Worm (Caenorhabditis elegans) whole organism, young adult: Measurements from ENCODE around the gene rps-24.

ENCODE experiments used
- F49E8.2 ChIP-seq: sonication (generic microtip); optimal IDR thresholded peaks from 3 replicates; lab custom pipeline; 2017; ENCODE audit warnings: missing genetic modification characterization, mild to moderate bottlenecking, missing compliant biosample characterization, antibody characterized with exemption, moderate library complexity; ENCODE audit not compliant: insufficient read depth
- F57C9.4 ChIP-seq: sonication (generic microtip); optimal IDR thresholded peaks from 2 replicates; lab custom pipeline; 2017; ENCODE audit warnings: mild to moderate bottlenecking, missing genetic modification characterization, missing compliant biosample characterization
- K12H6.12 ChIP-seq: fragments of 200-800 bp; sonication (Bioruptor generic); optimal IDR thresholded peaks from 2 replicates; lab custom pipeline; 2018; ENCODE audit warnings: mild to moderate bottlenecking, missing genetic modification characterization, missing compliant biosample characterization
- T07F8.4 ChIP-seq: sonication (generic microtip); optimal IDR thresholded peaks from 2 replicates; lab custom pipeline; 2016; ENCODE audit warnings: mild to moderate bottlenecking, missing genetic modification characterization, moderate library complexity, missing compliant biosample characterization
- Y53G8AR.9 ChIP-seq: fragments of 200-800 bp; sonication (Bioruptor generic); conservative IDR thresholded peaks from 2 replicates; pipeline ENCODE4 v1.3.6; 2022; ENCODE audit warnings: missing genetic modification reagents, missing genetic modification characterization, missing compliant biosample characterization
- Y56A3A.18 ChIP-seq: fragments of 200-800 bp; sonication (Bioruptor generic); IDR thresholded peaks from 2 replicates; pipeline ENCODE4 v1.3.6; 2022; ENCODE audit warnings: missing genetic modification reagents, missing genetic modification characterization, missing compliant biosample characterization
- Y67H2A.10 ChIP-seq: fragments of 200-800 bp; sonication (Bioruptor generic); conservative IDR thresholded peaks from 2 replicates; pipeline ENCODE4 v1.3.6; 2022; ENCODE audit warnings: missing genetic modification reagents, missing genetic modification characterization, missing compliant biosample characterization
- Y79H2A.3 ChIP-seq: fragments of 200-800 bp; sonication (Bioruptor generic); conservative IDR thresholded peaks from 2 replicates; pipeline ENCODE4 v1.3.6; 2022; ENCODE audit warnings: missing genetic modification reagents, missing genetic modification characterization, missing compliant biosample characterization
- ZK185.1 ChIP-seq: sonication (generic microtip); optimal IDR thresholded peaks from 2 replicates; lab custom pipeline; 2016; ENCODE audit warnings: mild to moderate bottlenecking, missing genetic modification characterization, missing compliant biosample characterization; ENCODE audit not compliant: poor library complexity, severe bottlenecking
- attf-5 ChIP-seq: fragments of 200-800 bp; sonication (Bioruptor generic); optimal IDR thresholded peaks from 2 replicates; lab custom pipeline; 2018; ENCODE audit warnings: mild to moderate bottlenecking, missing genetic modification characterization, missing compliant biosample characterization
- bed-1 ChIP-seq: fragments of 200-800 bp; sonication (Bioruptor generic); IDR thresholded peaks from 2 replicates; pipeline ENCODE4 v1.3.6; 2022; ENCODE audit warnings: missing genetic modification reagents, missing genetic modification characterization, missing compliant biosample characterization
- bed-2 ChIP-seq: fragments of 200-800 bp; sonication (Bioruptor generic); IDR thresholded peaks from 2 replicates; pipeline ENCODE4 v1.3.6; 2022; ENCODE audit warnings: missing genetic modification reagents, missing genetic modification characterization, missing compliant biosample characterization
- cebp-2 ChIP-seq: fragments of 200-800 bp; sonication (Bioruptor generic); IDR thresholded peaks from 2 replicates; pipeline ENCODE4 v1.3.6; 2022; ENCODE audit warnings: missing genetic modification characterization, missing compliant biosample characterization
- ceh-100 ChIP-seq: fragments of 200-800 bp; sonication (Bioruptor generic); IDR thresholded peaks from 2 replicates; pipeline ENCODE4 v1.3.6; 2022; ENCODE audit warnings: missing genetic modification reagents, missing genetic modification characterization, missing compliant biosample characterization
- ceh-40 ChIP-seq: fragments of 200-800 bp; sonication (Bioruptor generic); IDR thresholded peaks from 2 replicates; pipeline ENCODE4 v1.3.6; 2022; ENCODE audit warnings: missing genetic modification characterization, missing compliant biosample characterization
- dpff-1 ChIP-seq: sonication (generic microtip); optimal IDR thresholded peaks from 2 replicates; lab custom pipeline; 2017; ENCODE audit warnings: mild to moderate bottlenecking, missing genetic modification characterization, missing compliant biosample characterization
- egl-44 ChIP-seq: fragments of 200-800 bp; sonication (Bioruptor generic); IDR thresholded peaks from 2 replicates; pipeline ENCODE4 v1.3.6; 2022; ENCODE audit warnings: missing genetic modification reagents, missing genetic modification characterization, missing compliant biosample characterization
- ekl-4 ChIP-seq: fragments of 200-800 bp; sonication (Bioruptor generic); IDR thresholded peaks from 2 replicates; pipeline ENCODE4 v1.3.6; 2022; ENCODE audit warnings: missing genetic modification reagents, missing genetic modification characterization, missing compliant biosample characterization
- him-1 ChIP-seq: sonication (generic microtip); optimal IDR thresholded peaks from 2 replicates; lab custom pipeline; 2016; ENCODE audit warnings: missing genotype, missing genetic modification reagents, missing genetic modification characterization, missing compliant biosample characterization
- hlh-12 ChIP-seq: sonication (generic microtip); optimal IDR thresholded peaks from 2 replicates; lab custom pipeline; 2016; ENCODE audit warnings: missing genetic modification characterization, missing compliant biosample characterization
- lin-40 ChIP-seq: sonication (generic microtip); optimal IDR thresholded peaks from 2 replicates; lab custom pipeline; 2016; ENCODE audit warnings: missing genetic modification characterization, mild to moderate bottlenecking, missing compliant biosample characterization, missing genotype, missing genetic modification reagents
- madf-10 ChIP-seq: sonication (generic microtip); optimal IDR thresholded peaks from 2 replicates; lab custom pipeline; 2016; ENCODE audit warnings: mild to moderate bottlenecking, missing genetic modification characterization, missing compliant biosample characterization
- madf-6 ChIP-seq: fragments of 200-800 bp; sonication (Bioruptor generic); IDR thresholded peaks from 2 replicates; pipeline ENCODE4 v1.3.6; 2022; ENCODE audit warnings: missing genetic modification reagents, missing genetic modification characterization, missing compliant biosample characterization
- madf-8 ChIP-seq: fragments of 200-800 bp; sonication (Bioruptor generic); conservative IDR thresholded peaks from 2 replicates; pipeline ENCODE4 v1.3.6; 2022; ENCODE audit warnings: missing genetic modification reagents, missing genetic modification characterization, missing compliant biosample characterization
- mel-28 ChIP-seq: sonication (generic microtip); optimal IDR thresholded peaks from 2 replicates; lab custom pipeline; 2016; ENCODE audit warnings: borderline replicate concordance, mild to moderate bottlenecking, missing genetic modification characterization, missing compliant biosample characterization
- mes-4 ChIP-seq: sonication (generic microtip); optimal IDR thresholded peaks from 2 replicates; lab custom pipeline; 2016; ENCODE audit warnings: missing genotype, missing genetic modification characterization, missing compliant biosample characterization
- nfyb-1 ChIP-seq: fragments of 200-800 bp; sonication (Bioruptor generic); IDR thresholded peaks from 2 replicates; pipeline ENCODE4 v1.3.6; 2022; ENCODE audit warnings: missing genetic modification reagents, missing genetic modification characterization, missing compliant biosample characterization
- nhr-27 ChIP-seq: fragments of 200-800 bp; sonication (Bioruptor generic); optimal IDR thresholded peaks from 2 replicates; lab custom pipeline; 2018; ENCODE audit warnings: mild to moderate bottlenecking, missing genetic modification characterization, moderate library complexity, missing compliant biosample characterization
- nhr-80 ChIP-seq: sonication (generic microtip); optimal IDR thresholded peaks from 2 replicates; lab custom pipeline; 2016; ENCODE audit warnings: missing genetic modification characterization, missing compliant biosample characterization
- pbrm-1 ChIP-seq: fragments of 200-800 bp; sonication (Bioruptor generic); IDR thresholded peaks from 2 replicates; pipeline ENCODE4 v1.3.6; 2022; ENCODE audit warnings: missing genetic modification reagents, missing genetic modification characterization, missing compliant biosample characterization
- pha-4 ChIP-seq: fragments of 150-350 bp; sonication (generic microtip); optimal IDR thresholded peaks from 2 replicates; lab custom pipeline; 2014; ENCODE audit warnings: missing biosample characterization, missing genetic modification reagents, missing genetic modification characterization
- rcor-1 ChIP-seq: fragments of 200-800 bp; sonication (Bioruptor generic); IDR thresholded peaks from 2 replicates; pipeline ENCODE4 v1.3.6; 2022; ENCODE audit warnings: missing genetic modification reagents, missing genetic modification characterization, missing compliant biosample characterization
- rpc-1 ChIP-seq, 2 experiments: fragments of 150-350 bp in 1 of 2; sonication (generic microtip) in 1 of 2; optimal IDR thresholded peaks; 2 replicates each; lab custom pipeline; 2014 to 2018; ENCODE audit warnings: missing biosample characterization in 1 of 2, missing genetic modification characterization in 1 of 2, missing genetic modification reagents in 1 of 2, missing genotype in 1 of 2
- sdz-38 ChIP-seq: sonication (generic microtip); optimal IDR thresholded peaks from 2 replicates; lab custom pipeline; 2016; ENCODE audit warnings: missing genotype, missing genetic modification characterization, missing compliant biosample characterization
- sea-2 ChIP-seq: fragments of 200-800 bp; sonication (Bioruptor generic); IDR thresholded peaks from 2 replicates; pipeline ENCODE4 v1.3.6; 2022; ENCODE audit warnings: missing genetic modification characterization, missing compliant biosample characterization
- snpc-3.4 ChIP-seq: sonication (generic microtip); optimal IDR thresholded peaks from 2 replicates; lab custom pipeline; 2017; ENCODE audit warnings: missing genetic modification characterization, mild to moderate bottlenecking, missing compliant biosample characterization, antibody characterized with exemption, moderate library complexity, missing genotype, missing genetic modification reagents
- snpc-4 ChIP-seq, 5 experiments: fragments of 150-350 bp in 1 of 5; sonication (generic microtip) in 4 of 5; optimal IDR thresholded peaks; 2 replicates each; lab custom pipeline; 2014 to 2018; ENCODE audit warnings: missing genetic modification characterization in 5 of 5, missing biosample characterization in 3 of 5, antibody characterized with exemption in 2 of 5, mild to moderate bottlenecking in 2 of 5, missing compliant biosample characterization in 2 of 5, missing genotype in 2 of 5, moderate library complexity in 2 of 5, missing genetic modification reagents in 1 of 5
- somi-1 ChIP-seq: fragments of 200-800 bp; sonication (Bioruptor generic); optimal IDR thresholded peaks from 2 replicates; lab custom pipeline; 2018; ENCODE audit warnings: mild to moderate bottlenecking, missing genetic modification characterization, missing compliant biosample characterization
- sptf-2 ChIP-seq: fragments of 200-800 bp; sonication (Bioruptor generic); optimal IDR thresholded peaks from 2 replicates; lab custom pipeline; 2018; ENCODE audit warnings: mild to moderate bottlenecking, missing genetic modification characterization, missing compliant biosample characterization
- tbp1 ChIP-seq: fragments of 200-800 bp; sonication (Bioruptor generic); optimal IDR thresholded peaks from 2 replicates; lab custom pipeline; 2018; ENCODE audit warnings: mild to moderate bottlenecking, missing genetic modification characterization, missing compliant biosample characterization
- xnd-1 ChIP-seq: sonication (generic microtip); optimal IDR thresholded peaks from 2 replicates; lab custom pipeline; 2016; ENCODE audit warnings: missing genotype, missing genetic modification reagents, missing genetic modification characterization, missing compliant biosample characterization
- ztf-22 ChIP-seq: fragments of 200-800 bp; sonication (Bioruptor generic); optimal IDR thresholded peaks from 2 replicates; lab custom pipeline; 2018; ENCODE audit warnings: mild to moderate bottlenecking, missing genetic modification characterization, moderate library complexity, missing compliant biosample characterization
- ztf-25 ChIP-seq: fragments of 200-800 bp; sonication (Bioruptor generic); IDR thresholded peaks from 2 replicates; pipeline ENCODE4 v1.3.6; 2022; ENCODE audit warnings: missing genetic modification reagents, missing genetic modification characterization, missing compliant biosample characterization
- ztf-26 ChIP-seq: sonication (generic microtip); optimal IDR thresholded peaks from 2 replicates; lab custom pipeline; 2017; ENCODE audit warnings: missing genetic modification characterization, missing compliant biosample characterization
- ztf-3 ChIP-seq: fragments of 200-800 bp; sonication (Bioruptor generic); optimal IDR thresholded peaks from 2 replicates; lab custom pipeline; 2018; ENCODE audit warnings: mild to moderate bottlenecking, missing genetic modification characterization, missing compliant biosample characterization
- ztf-6 ChIP-seq: fragments of 200-800 bp; sonication (Bioruptor generic); IDR thresholded peaks from 2 replicates; pipeline ENCODE4 v1.3.6; 2022; ENCODE audit warnings: missing genetic modification reagents, missing genetic modification characterization, missing compliant biosample characterization

rps-24 gene

DNA sequence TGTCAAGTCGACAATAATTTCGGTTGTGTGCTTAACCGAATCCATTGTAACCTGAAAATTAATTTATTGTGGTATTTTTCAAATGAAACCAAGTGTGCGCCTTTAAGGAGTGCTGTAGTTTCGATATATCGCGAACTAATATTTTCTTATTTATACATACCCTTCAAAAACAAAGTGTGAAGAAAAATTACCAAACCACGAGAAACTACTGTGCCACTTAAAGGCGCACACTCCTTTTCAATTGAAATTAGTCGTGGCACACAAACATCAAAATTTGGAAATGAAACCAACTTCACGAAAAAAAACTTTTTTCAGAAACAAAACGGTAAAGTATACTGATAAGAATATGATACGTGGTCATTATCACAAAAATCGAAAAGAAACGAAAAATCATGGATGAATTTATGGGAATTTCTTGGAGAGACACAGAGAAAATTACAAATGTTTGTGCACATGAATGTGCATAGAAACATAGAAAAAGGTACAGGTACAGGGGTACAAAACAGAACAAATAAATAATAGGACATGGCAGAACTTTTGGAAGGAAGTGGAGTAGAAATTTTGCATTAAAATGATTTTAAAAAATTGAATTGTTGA lies 2.5 kb upstream of the rps-24 start, which contains the start of gene spl-1:
Gene spl-1, minus strand, starts transcription at position 51 of the 597 bp plus-strand sequence.
- TF ChIP-seq pbrm-1 (GFP tag; lab: Robert Waterston, UW) = 0 out of 2 replicates have a peak, but pooled peaks have one; percentile 26
- no peak for TF ChIP-seq bed-2 (GFP tag; lab: Robert Waterston, UW)
- TF ChIP-seq sptf-2 (GFP tag; lab: Kevin White, UChicago) = no peak
- peak; percentile 51 for TF ChIP-seq attf-5 (GFP tag; lab: Kevin White, UChicago)
- TF ChIP-seq ztf-26 = no peak
- TF ChIP-seq nfyb-1 (GFP tag; lab: Robert Waterston, UW) = no peak
- TF ChIP-seq snpc-3.4 (tag; lab: Kevin White, UChicago) = no peak
- no peak for TF ChIP-seq F57C9.4 (tag; lab: Kevin White, UChicago)
- TF ChIP-seq rpc-1 (optimal IDR thresholded peaks at IDR 0.05; lab: Kevin White, UChicago) = no peak
- TF ChIP-seq rpc-1 (tag; optimal IDR thresholded peaks at IDR 0.05; lab: Kevin White, UChicago) = no peak
- no peak for TF ChIP-seq F49E8.2 (tag; lab: Kevin White, UChicago)
- TF ChIP-seq nhr-80 (tag; lab: Kevin White, UChicago) = peak; percentile 82
- TF ChIP-seq nhr-27 (tag; lab: Kevin White, UChicago) = no peak
- TF ChIP-seq rcor-1 (GFP tag; lab: Robert Waterston, UW) = no peak
- peak; percentile 2 for TF ChIP-seq tbp1 (GFP tag; lab: Kevin White, UChicago)
- TF ChIP-seq lin-40 = no peak
- TF ChIP-seq bed-1 (GFP tag; lab: Robert Waterston, UW) = no peak
- no peak for TF ChIP-seq pha-4 (tag; lab: Kevin White, UChicago)
- no peak for TF ChIP-seq somi-1
- TF ChIP-seq mes-4 (tag; lab: Kevin White, UChicago) = no peak

DNA sequence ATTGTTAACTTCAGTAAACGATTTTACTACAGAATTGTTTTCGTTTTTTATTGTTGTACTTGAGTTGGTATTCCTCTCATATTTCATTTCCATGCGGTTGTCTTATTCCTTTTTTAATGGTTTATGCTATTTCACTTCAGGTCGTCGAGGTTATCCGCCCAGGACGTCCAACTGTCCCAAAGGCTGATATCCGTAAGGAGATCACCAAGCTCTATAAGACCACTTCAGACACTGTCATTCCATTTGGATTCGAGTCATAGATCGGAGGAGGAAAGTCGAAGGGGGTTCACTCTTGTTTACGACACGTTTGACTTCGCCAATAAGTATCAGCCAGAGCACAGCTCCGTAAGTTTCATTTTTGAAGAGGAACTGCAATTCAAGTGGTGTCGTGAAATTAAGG lies 889 bp downstream of the rps-24 start, which contains the start of gene T07A9.14:
Gene T07A9.14, plus strand, starts transcription at position 124 of the 400 bp plus-strand sequence.
- TF ChIP-seq nfyb-1 (GFP tag; lab: Robert Waterston, UW) (peak; percentile 60; the same call in 1 of the 2 replicates), ceh-100 (GFP tag; lab: Robert Waterston, UW) (peak; percentile 77), sdz-38 (tag; lab: Kevin White, UChicago) (no peak), him-1 (peak; percentile 9), ceh-40 (GFP tag; lab: Robert Waterston, UW) (0 out of 2 replicates have a peak, but pooled peaks have one; percentile 54), madf-8 (no peak), Y53G8AR.9 (GFP tag; lab: Robert Waterston, UW) (peak; percentile 58; the same call in 1 of the 2 replicates), mes-4 (tag; lab: Kevin White, UChicago) (peak; percentile 11), ztf-22 (no peak), hlh-12 (no peak), ztf-3 (GFP tag; lab: Kevin White, UChicago) (no peak), somi-1 (no peak), mel-28 (no peak), K12H6.12 (tag; lab: Kevin White, UChicago) (no peak), snpc-4 (GFP tag; optimal IDR thresholded peaks at IDR 0.05; lab: Kevin White, UChicago) (no peak), snpc-4 (tag; optimal IDR thresholded peaks at IDR 0.05; lab: Kevin White, UChicago) (peak in 2 of 4 experiments; percentile 2 to 29), xnd-1 (tag; lab: Kevin White, UChicago) (no peak), Y79H2A.3 (GFP tag; lab: Robert Waterston, UW) (no peak), sea-2 (GFP tag; lab: Robert Waterston, UW) (no peak), madf-10 (tag; lab: Kevin White, UChicago) (no peak), ZK185.1 (tag; lab: Kevin White, UChicago) (no peak), ztf-6 (GFP tag; lab: Robert Waterston, UW) (no peak), Y67H2A.10 (GFP tag; lab: Robert Waterston, UW) (no peak), ekl-4 (GFP tag; lab: Robert Waterston, UW) (peak; percentile 68), Y56A3A.18 (GFP tag; lab: Robert Waterston, UW) (0 out of 2 replicates have a peak, but pooled peaks have one; percentile 18), egl-44 (no peak), ztf-25 (GFP tag; lab: Robert Waterston, UW) (no peak), madf-6 (GFP tag; lab: Robert Waterston, UW) (peak; percentile 73), cebp-2 (peak; percentile 64; the same call in 1 of the 2 replicates), T07F8.4 (tag; lab: Kevin White, UChicago) (no peak), dpff-1 (tag; lab: Kevin White, UChicago) (no peak)
